Worm (Caenorhabditis elegans): ENCODE results near the gene kat-1.

- TF ChIP-seq nhr-76 (tag; optimal IDR thresholded peaks at IDR 0.05), result no peak
- no peak for TF ChIP-seq unc-62 (GFP tag; optimal IDR thresholded peaks at IDR 0.05)
- no peak for TF ChIP-seq elt-1 (tag; optimal IDR thresholded peaks at IDR 0.05)
- no peak for TF ChIP-seq fos-1 (tag; optimal IDR thresholded peaks at IDR 0.05)
- TF ChIP-seq elt-2 (tag; optimal IDR thresholded peaks at IDR 0.05), result no peak
These were observed 28.7 kb downstream of the kat-1 start for ce11 chrII:7102288-7102687.

All from whole organism, L3 larva.